Worm (Caenorhabditis elegans): ENCODE results near the gene ril-2.

The ril-2 gene

ce11 chrV:12599110-12599509 lies at the start of gene ril-2, which contains the start of gene C14C10.10:
Gene ril-2 (minus strand): TSS chrV:12599157.
Gene C14C10.10 (minus strand): TSS chrV:12599128.
- TF ChIP-seq him-1 (tag; optimal IDR thresholded peaks at IDR 0.05) (no peak), W03F9.2 (tag; optimal IDR thresholded peaks at IDR 0.05) (no peak), dao-5 (tag; optimal IDR thresholded peaks at IDR 0.05) (no peak)

- TF ChIP-seq him-1 (tag; optimal IDR thresholded peaks at IDR 0.05) = no peak
- TF ChIP-seq W03F9.2 (tag; optimal IDR thresholded peaks at IDR 0.05) = no peak
- TF ChIP-seq dao-5 (tag; optimal IDR thresholded peaks at IDR 0.05) = no peak
Observed at ce11 chrV:12644500-12644899, 45.5 kb upstream of the ril-2 start, which contains the start of gene F56H9.8. Gene F56H9.8 (plus strand): TSS chrV:12644800.

- TF ChIP-seq him-1 (tag; optimal IDR thresholded peaks at IDR 0.05) (no peak), W03F9.2 (tag; optimal IDR thresholded peaks at IDR 0.05) (no peak), dao-5 (tag; optimal IDR thresholded peaks at IDR 0.05) (no peak)
Observed at ce11 chrV:12640384-12640783, 41.4 kb upstream of the ril-2 start, which contains the start of gene gpa-8. Gene gpa-8 (minus strand): TSS chrV:12640484.

ce11 chrV:12637764-12638502 lies 39.0 kb upstream of the ril-2 start:
- TF ChIP-seq dao-5 (tag; optimal IDR thresholded peaks at IDR 0.05) (no peak), him-1 (tag; optimal IDR thresholded peaks at IDR 0.05) (no peak), W03F9.2 (tag; optimal IDR thresholded peaks at IDR 0.05) (no peak)

- TF ChIP-seq dao-5 (tag; optimal IDR thresholded peaks at IDR 0.05) = no peak
- TF ChIP-seq him-1 (tag; optimal IDR thresholded peaks at IDR 0.05) = no peak
- TF ChIP-seq W03F9.2 (tag; optimal IDR thresholded peaks at IDR 0.05) = no peak
Observed at ce11 chrV:12637238-12637690, 38.3 kb upstream of the ril-2 start, which contains the start of gene F56H9.2. Gene F56H9.2 (plus strand): TSS chrV:12637663.

ce11 chrV:12636248-12636647 lies 37.3 kb upstream of the ril-2 start:
- TF ChIP-seq dao-5 (tag; optimal IDR thresholded peaks at IDR 0.05) (no peak), him-1 (tag; optimal IDR thresholded peaks at IDR 0.05) (no peak), W03F9.2 (tag; optimal IDR thresholded peaks at IDR 0.05) (no peak)

- no peak for TF ChIP-seq W03F9.2 (tag; optimal IDR thresholded peaks at IDR 0.05)
- TF ChIP-seq dao-5 (tag; optimal IDR thresholded peaks at IDR 0.05) = no peak
- TF ChIP-seq him-1 (tag; optimal IDR thresholded peaks at IDR 0.05) = no peak
Observed at ce11 chrV:12635218-12635617, 36.3 kb upstream of the ril-2 start.

- TF ChIP-seq him-1 (tag; optimal IDR thresholded peaks at IDR 0.05) (no peak), W03F9.2 (tag; optimal IDR thresholded peaks at IDR 0.05) (no peak), dao-5 (tag; optimal IDR thresholded peaks at IDR 0.05) (no peak)
Observed at ce11 chrV:12634746-12635145, 35.8 kb upstream of the ril-2 start.

- TF ChIP-seq him-1 (tag; optimal IDR thresholded peaks at IDR 0.05) (no peak), dao-5 (tag; optimal IDR thresholded peaks at IDR 0.05) (no peak), W03F9.2 (tag; optimal IDR thresholded peaks at IDR 0.05) (no peak)
Observed at ce11 chrV:12634050-12634449, 35.1 kb upstream of the ril-2 start.

ce11 chrV:12633046-12633445 lies 34.1 kb upstream of the ril-2 start:
- TF ChIP-seq W03F9.2 (tag; optimal IDR thresholded peaks at IDR 0.05) (no peak), dao-5 (tag; optimal IDR thresholded peaks at IDR 0.05) (no peak), him-1 (tag; optimal IDR thresholded peaks at IDR 0.05) (no peak)

- TF ChIP-seq dao-5 (tag; optimal IDR thresholded peaks at IDR 0.05) (no peak), him-1 (tag; optimal IDR thresholded peaks at IDR 0.05) (no peak)
Observed at ce11 chrV:12632048-12632447, 33.1 kb upstream of the ril-2 start, which contains the start of gene srx-113. Gene srx-113 (minus strand): TSS chrV:12632148.

ce11 chrV:12629743-12630142 lies 30.8 kb upstream of the ril-2 start, which contains the start of gene F56H9.6:
Gene F56H9.6 (minus strand): TSS chrV:12629843.
- no peak for TF ChIP-seq dao-5 (tag; optimal IDR thresholded peaks at IDR 0.05)
- no peak for TF ChIP-seq W03F9.2 (tag; optimal IDR thresholded peaks at IDR 0.05)
- TF ChIP-seq him-1 (tag; optimal IDR thresholded peaks at IDR 0.05) = no peak

ce11 chrV:12624371-12624770 lies 25.4 kb upstream of the ril-2 start, which contains the start of gene F56H9.9:
Gene F56H9.9 (minus strand): TSS chrV:12624471.
- TF ChIP-seq W03F9.2 (tag; optimal IDR thresholded peaks at IDR 0.05) (no peak), dao-5 (tag; optimal IDR thresholded peaks at IDR 0.05) (no peak)

ce11 chrV:12612118-12612517 lies 13.2 kb upstream of the ril-2 start, which contains the start of gene cyc-2.2:
Gene cyc-2.2 (minus strand): TSS chrV:12612218.
- TF ChIP-seq dao-5 (tag; optimal IDR thresholded peaks at IDR 0.05) (no peak), W03F9.2 (tag; optimal IDR thresholded peaks at IDR 0.05) (no peak), him-1 (tag; optimal IDR thresholded peaks at IDR 0.05) (no peak)

All from whole organism, L4/young adult.